Worm (Caenorhabditis elegans): ENCODE data around the gene tram-1.
A peak's percentile ranks its signal among the peaks of the same experiment; 100 is the strongest.

Gene tram-1

DNA sequence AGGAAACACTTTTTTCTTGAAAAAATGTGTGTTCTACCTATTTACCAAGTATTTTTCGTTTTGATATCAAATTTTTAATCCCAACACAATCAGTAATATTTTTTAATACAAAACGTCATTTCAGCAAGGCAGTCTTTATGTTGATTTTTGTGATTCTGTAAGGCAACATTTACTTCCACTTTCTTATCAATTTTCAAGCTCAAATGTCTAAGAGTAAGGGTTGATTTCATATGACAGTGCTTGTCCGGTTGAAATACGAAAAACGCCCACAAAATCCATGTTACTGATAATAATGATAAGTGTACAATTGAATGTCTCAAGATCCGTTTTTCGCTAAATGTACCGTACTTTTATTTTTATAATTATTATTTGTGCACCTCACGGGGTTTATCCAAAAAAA, 15.0 kb upstream of the tram-1 start (continued):
- TF ChIP-seq nhr-10 (tag; optimal IDR thresholded peaks at IDR 0.05) (no peak), nhr-48 (tag; optimal IDR thresholded peaks at IDR 0.05) (no peak), mdt-29 (GFP tag; IDR thresholded peaks at IDR 0.05) (no peak), tra-1 (GFP tag; IDR thresholded peaks at IDR 0.05) (no peak), lin-38 (GFP tag; IDR thresholded peaks at IDR 0.05) (no peak), dve-1 (tag; optimal IDR thresholded peaks at IDR 0.05; ENCODE audit: insufficient read depth) (peak; percentile 74), zip-11 (GFP tag; IDR thresholded peaks at IDR 0.05) (no peak), Y48G9A.11 (GFP tag; IDR thresholded peaks at IDR 0.05) (no peak), nhr-6 (tag; optimal IDR thresholded peaks at IDR 0.05) (no peak), F26F4.8 (GFP tag; conservative IDR thresholded peaks at IDR 0.05) (no peak), tag-97 (GFP tag; IDR thresholded peaks at IDR 0.05) (no peak), fos-1 (tag; optimal IDR thresholded peaks at IDR 0.05) (no peak), aly-2 (tag; optimal IDR thresholded peaks at IDR 0.05) (no peak), hlh-30 (tag; optimal IDR thresholded peaks at IDR 0.05; ENCODE audit: insufficient read depth) (no peak), ctbp-1 (GFP tag; IDR thresholded peaks at IDR 0.05) (no peak), T26A8.4 (GFP tag; IDR thresholded peaks at IDR 0.05) (no peak), madf-5 (GFP tag; IDR thresholded peaks at IDR 0.05) (no peak), egl-43 (GFP tag; IDR thresholded peaks at IDR 0.05) (no peak), dmd-8 (GFP tag; IDR thresholded peaks at IDR 0.05) (no peak), rbr-2 (tag; optimal IDR thresholded peaks at IDR 0.05) (no peak), zfp-2 (tag; optimal IDR thresholded peaks at IDR 0.05) (no peak), ces-1 (GFP tag; optimal IDR thresholded peaks at IDR 0.05) (no peak), nhr-42 (GFP tag; IDR thresholded peaks at IDR 0.05) (no peak), Y75B8A.6 (GFP tag; IDR thresholded peaks at IDR 0.05) (no peak), lin-39 (tag; optimal IDR thresholded peaks at IDR 0.05) (no peak), vab-7 (GFP tag; IDR thresholded peaks at IDR 0.05) (no peak), ZK337.2 (GFP tag; IDR thresholded peaks at IDR 0.05) (no peak), nhr-77 (tag; optimal IDR thresholded peaks at IDR 0.05) (peak; percentile 52), pqm-1 (tag; optimal IDR thresholded peaks at IDR 0.05) (peak; percentile 89), spr-3 (GFP tag; optimal IDR thresholded peaks at IDR 0.05) (no peak), mdl-1 (tag; optimal IDR thresholded peaks at IDR 0.05) (no peak), mep-1 (tag; optimal IDR thresholded peaks at IDR 0.05) (no peak), daf-19 (GFP tag; conservative IDR thresholded peaks at IDR 0.05) (no peak), saeg-2 (GFP tag; IDR thresholded peaks at IDR 0.05) (no peak), lin-1 (GFP tag; IDR thresholded peaks at IDR 0.05) (0 out of 2 replicates have a peak, but pooled peaks have one; percentile 30), T20F7.1 (GFP tag; optimal IDR thresholded peaks at IDR 0.05) (no peak), nhr-28 (tag; optimal IDR thresholded peaks at IDR 0.05) (peak; percentile 68), R02D3.7 (tag; optimal IDR thresholded peaks at IDR 0.05) (no peak), lin-15B (tag; optimal IDR thresholded peaks at IDR 0.05) (no peak), nhr-76 (tag; optimal IDR thresholded peaks at IDR 0.05) (no peak), dmd-6 (GFP tag; IDR thresholded peaks at IDR 0.05) (peak; percentile 71), ceh-82 (tag; optimal IDR thresholded peaks at IDR 0.05) (no peak), ceh-28 (tag; optimal IDR thresholded peaks at IDR 0.05) (no peak), ztf-7 (tag; optimal IDR thresholded peaks at IDR 0.05) (no peak), D1046.2 (GFP tag; IDR thresholded peaks at IDR 0.05) (no peak), dmd-9 (GFP tag; IDR thresholded peaks at IDR 0.05) (no peak), F37D6.2 (tag; optimal IDR thresholded peaks at IDR 0.05) (no peak)

Data from whole organism, L4 larva.